Worm (Caenorhabditis elegans) whole organism, L2 larva: ENCODE results near the gene F47E1.2.

Experiments
- C34F6.9 ChIP-seq: fragments of 150-350 bp; optimal IDR thresholded peaks from 2 replicates; lab custom pipeline; 2014; ENCODE audit warnings: missing biosample characterization, missing genetic modification characterization
- F13H6.1 ChIP-seq: sonication (generic microtip); optimal IDR thresholded peaks from 2 replicates; lab custom pipeline; 2016; ENCODE audit warnings: missing genetic modification characterization, missing compliant biosample characterization
- R02D3.7 ChIP-seq: fragments of 150-350 bp; optimal IDR thresholded peaks from 2 replicates; lab custom pipeline; 2014; ENCODE audit warnings: missing biosample characterization, missing genetic modification characterization
- Y55F3AM.14 ChIP-seq: fragments of 200-800 bp; sonication (Bioruptor generic); optimal IDR thresholded peaks from 2 replicates; lab custom pipeline; 2018; ENCODE audit warnings: mild to moderate bottlenecking, missing genetic modification characterization, missing compliant biosample characterization
- ZK546.5 ChIP-seq: sonication (generic microtip); optimal IDR thresholded peaks from 2 replicates; lab custom pipeline; 2017; ENCODE audit warnings: missing biosample characterization, missing genetic modification characterization
- alr-1 ChIP-seq: fragments of 150-350 bp; optimal IDR thresholded peaks from 2 replicates; lab custom pipeline; 2014; ENCODE audit warnings: missing biosample characterization, missing genetic modification characterization
- ceh-16 ChIP-seq: fragments of 150-350 bp; optimal IDR thresholded peaks from 2 replicates; lab custom pipeline; 2014; ENCODE audit warnings: missing biosample characterization, missing genetic modification characterization
- ceh-82 ChIP-seq: fragments of 150-350 bp; optimal IDR thresholded peaks from 2 replicates; lab custom pipeline; 2014; ENCODE audit warnings: missing biosample characterization, missing genetic modification characterization
- crh-2 ChIP-seq: sonication (generic microtip); optimal IDR thresholded peaks from 2 replicates; lab custom pipeline; 2017; ENCODE audit warnings: missing biosample characterization, missing genetic modification characterization
- dmd-4 ChIP-seq: sonication (generic microtip); optimal IDR thresholded peaks from 2 replicates; lab custom pipeline; 2017; ENCODE audit warnings: missing biosample characterization, missing genetic modification characterization
- egl-27 ChIP-seq: sonication (generic microtip); optimal IDR thresholded peaks from 3 replicates; lab custom pipeline; 2017; ENCODE audit warnings: missing biosample characterization, missing genetic modification reagents, missing genetic modification characterization
- elt-1 ChIP-seq: fragments of 150-350 bp; optimal IDR thresholded peaks from 2 replicates; lab custom pipeline; 2014; ENCODE audit warnings: missing biosample characterization, missing genetic modification characterization
- elt-3 ChIP-seq: sonication (generic microtip); optimal IDR thresholded peaks from 2 replicates; lab custom pipeline; 2017; ENCODE audit warnings: missing biosample characterization, missing genetic modification characterization
- fos-1 ChIP-seq: fragments of 150-350 bp; optimal IDR thresholded peaks from 2 replicates; lab custom pipeline; 2014; ENCODE audit warnings: missing biosample characterization, missing genetic modification characterization
- gmeb-1 ChIP-seq: fragments of 150-350 bp; optimal IDR thresholded peaks from 2 replicates; lab custom pipeline; 2014; ENCODE audit warnings: missing biosample characterization, missing genetic modification characterization
- lin-11 ChIP-seq: fragments of 150-350 bp; sonication (generic microtip); optimal IDR thresholded peaks from 2 replicates; lab custom pipeline; 2014; ENCODE audit warnings: missing biosample characterization, missing genetic modification characterization, inconsistent platforms, mixed read lengths
- lin-39 ChIP-seq: fragments of 150-350 bp; optimal IDR thresholded peaks from 2 replicates; lab custom pipeline; 2014; ENCODE audit warnings: missing biosample characterization, missing genetic modification reagents, missing genetic modification characterization
- lsy-2 ChIP-seq, 2 experiments: fragments of 150-350 bp in 1 of 2; sonication (generic microtip) in 1 of 2; optimal IDR thresholded peaks; 2 replicates each; lab custom pipeline; 2014 to 2017; ENCODE audit warnings: missing biosample characterization in 2 of 2, missing genetic modification characterization in 2 of 2
- mdl-1 ChIP-seq, 2 experiments: fragments of 150-350 bp in 1 of 2; sonication (generic microtip) in 1 of 2; optimal IDR thresholded peaks; 2 replicates each; lab custom pipeline; 2017; ENCODE audit warnings: missing biosample characterization in 2 of 2, missing genetic modification characterization in 2 of 2
- nhr-10 ChIP-seq: sonication (generic microtip); optimal IDR thresholded peaks from 2 replicates; lab custom pipeline; 2017; ENCODE audit warnings: missing biosample characterization, missing genetic modification characterization
- nhr-12 ChIP-seq: fragments of 150-350 bp; optimal IDR thresholded peaks from 2 replicates; lab custom pipeline; 2014; ENCODE audit warnings: missing biosample characterization, missing genetic modification characterization
- nhr-129 ChIP-seq: fragments of 150-350 bp; optimal IDR thresholded peaks from 2 replicates; lab custom pipeline; 2014; ENCODE audit warnings: missing biosample characterization, missing genetic modification characterization
- nhr-21 ChIP-seq: fragments of 150-350 bp; optimal IDR thresholded peaks from 2 replicates; lab custom pipeline; 2014; ENCODE audit warnings: missing biosample characterization, missing genetic modification characterization
- nhr-23 ChIP-seq: fragments of 150-350 bp; optimal IDR thresholded peaks from 2 replicates; lab custom pipeline; 2014; ENCODE audit warnings: missing biosample characterization, missing genetic modification reagents, missing genetic modification characterization
- nhr-237 ChIP-seq: fragments of 150-350 bp; optimal IDR thresholded peaks from 2 replicates; lab custom pipeline; 2014; ENCODE audit warnings: missing biosample characterization, missing genetic modification characterization
- nhr-25 ChIP-seq: fragments of 150-350 bp; sonication (generic microtip); optimal IDR thresholded peaks from 3 replicates; lab custom pipeline; 2014; ENCODE audit warnings: missing biosample characterization, missing genetic modification characterization
- nhr-6 ChIP-seq: fragments of 150-350 bp; optimal IDR thresholded peaks from 2 replicates; lab custom pipeline; 2014; ENCODE audit warnings: missing biosample characterization, missing genetic modification characterization
- peb-1 ChIP-seq: fragments of 150-350 bp; optimal IDR thresholded peaks from 2 replicates; lab custom pipeline; 2014; ENCODE audit warnings: missing biosample characterization, missing genetic modification characterization
- skn-1 ChIP-seq: sonication (generic microtip); optimal IDR thresholded peaks from 2 replicates; lab custom pipeline; 2017; ENCODE audit warnings: missing biosample characterization, missing genetic modification characterization
- sma-3 ChIP-seq: sonication (generic microtip); optimal IDR thresholded peaks from 2 replicates; lab custom pipeline; 2016; ENCODE audit warnings: missing genetic modification reagents, missing genetic modification characterization, missing compliant biosample characterization
- sma-9 ChIP-seq, 2 experiments: fragments of 150-350 bp in 1 of 2; sonication (generic microtip) in 1 of 2; optimal IDR thresholded peaks; 2 replicates each; lab custom pipeline; 2014 to 2016; ENCODE audit warnings: missing genetic modification characterization in 2 of 2, mild to moderate bottlenecking in 1 of 2, missing biosample characterization in 1 of 2, missing compliant biosample characterization in 1 of 2, missing genetic modification reagents in 1 of 2, moderate library complexity in 1 of 2
- snpc-4 ChIP-seq: fragments of 150-350 bp; optimal IDR thresholded peaks from 2 replicates; lab custom pipeline; 2014; ENCODE audit warnings: missing biosample characterization, missing genetic modification characterization
- unc-55 ChIP-seq: fragments of 150-350 bp; sonication (generic microtip); optimal IDR thresholded peaks from 3 replicates; lab custom pipeline; 2014; ENCODE audit warnings: missing biosample characterization, missing genetic modification reagents, missing genetic modification characterization
- unc-62 ChIP-seq: fragments of 150-350 bp; optimal IDR thresholded peaks from 2 replicates; lab custom pipeline; 2014; ENCODE audit warnings: missing biosample characterization, missing genetic modification reagents, missing genetic modification characterization
- ztf-11 ChIP-seq: sonication (generic microtip); optimal IDR thresholded peaks from 2 replicates; lab custom pipeline; 2017; ENCODE audit warnings: missing biosample characterization, missing genetic modification characterization
- ztf-4 ChIP-seq: fragments of 150-350 bp; optimal IDR thresholded peaks from 2 replicates; lab custom pipeline; 2014; ENCODE audit warnings: missing biosample characterization, missing genetic modification characterization

F47E1.2 gene

DNA sequence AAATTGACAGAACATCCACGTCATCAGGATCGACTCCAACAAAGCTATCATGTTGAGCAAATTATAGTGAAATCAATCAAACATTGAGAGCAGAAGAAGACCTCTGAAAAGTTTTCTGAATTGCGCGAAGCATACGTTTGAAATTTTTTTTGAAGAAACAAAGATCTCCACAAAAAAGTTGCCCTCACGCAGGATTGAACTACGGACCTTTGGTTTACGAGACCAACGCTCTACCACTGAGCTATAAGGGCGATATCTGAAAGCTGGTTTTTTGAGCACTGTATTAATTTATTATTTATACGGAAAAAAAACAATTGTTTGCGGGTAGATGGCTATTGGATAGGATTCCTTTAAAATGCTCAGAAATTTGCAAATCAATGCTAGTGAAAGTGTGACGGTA lies 32.0 kb upstream of the F47E1.2 start:
- TF ChIP-seq unc-55 (GFP tag; lab: Kevin White, UChicago), result no peak
- no peak for TF ChIP-seq nhr-237 (tag; lab: Kevin White, UChicago)
- TF ChIP-seq dmd-4 (tag; lab: Kevin White, UChicago), result no peak

- no peak for TF ChIP-seq F13H6.1
- no peak for TF ChIP-seq nhr-12
- TF ChIP-seq lsy-2 (tag; optimal IDR thresholded peaks at IDR 0.05; lab: Kevin White, UChicago), result no peak
- no peak for TF ChIP-seq alr-1 (tag; lab: Kevin White, UChicago)
Observed at ce11 chrX:9027304-9027703, 30.1 kb upstream of the F47E1.2 start, which contains the start of gene T25B6.3. T25B6.3 (plus strand) TSS chrX:9027604.

- TF ChIP-seq lin-39 (tag; lab: Kevin White, UChicago), result no peak
- TF ChIP-seq lsy-2 (tag; optimal IDR thresholded peaks at IDR 0.05; lab: Kevin White, UChicago), result no peak
- no peak for TF ChIP-seq ztf-4
- no peak for TF ChIP-seq egl-27 (tag; lab: Kevin White, UChicago)
- TF ChIP-seq nhr-12, result no peak
- TF ChIP-seq snpc-4 (tag; lab: Kevin White, UChicago), result no peak
- TF ChIP-seq nhr-25 (tag; lab: Kevin White, UChicago), result peak; percentile 63
- peak; percentile 35 for TF ChIP-seq sma-3 (GFP tag; lab: Kevin White, UChicago)
Observed at ce11 chrX:9028909-9029520, 28.4 kb upstream of the F47E1.2 start, which contains the start of gene snf-12. snf-12 (plus strand) TSS chrX:9029470.

- TF ChIP-seq fos-1 (tag; lab: Kevin White, UChicago) (peak; percentile 86), nhr-21 (tag; lab: Kevin White, UChicago) (no peak)
Observed at ce11 chrX:9034310-9034709, 23.1 kb upstream of the F47E1.2 start, which contains the start of gene nep-22. nep-22 (plus strand) TSS chrX:9034554.

DNA sequence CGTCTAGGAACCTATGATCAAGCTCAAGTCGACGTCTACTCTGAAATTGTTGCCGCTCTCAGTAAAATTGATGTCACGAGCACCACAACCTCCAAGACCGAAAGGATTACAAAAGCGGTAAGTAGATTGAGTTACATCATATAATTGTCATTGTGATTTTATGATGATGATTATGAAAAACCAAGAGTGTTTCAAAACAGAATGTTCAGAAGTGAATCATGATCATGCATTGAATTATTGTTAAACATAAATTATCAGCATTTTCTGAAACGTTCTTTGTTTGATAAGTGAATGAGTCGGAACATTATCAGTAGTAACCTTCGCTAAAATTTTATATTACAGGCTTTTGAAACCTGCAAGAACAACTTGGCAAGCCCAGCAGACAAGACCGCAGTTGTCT lies 22.3 kb upstream of the F47E1.2 start:
- TF ChIP-seq lin-11 (no peak), ceh-16 (tag; lab: Kevin White, UChicago) (no peak), dmd-4 (tag; lab: Kevin White, UChicago) (no peak), nhr-12 (no peak), gmeb-1 (tag; lab: Kevin White, UChicago) (no peak), unc-62 (no peak), egl-27 (tag; lab: Kevin White, UChicago) (no peak), nhr-129 (peak; percentile 50), nhr-6 (no peak), elt-3 (tag; lab: Kevin White, UChicago) (no peak), fos-1 (tag; lab: Kevin White, UChicago) (peak; percentile 84), crh-2 (tag; lab: Kevin White, UChicago) (peak; percentile 40), elt-1 (tag; lab: Kevin White, UChicago) (no peak), ZK546.5 (tag; lab: Kevin White, UChicago) (no peak), mdl-1 (tag; optimal IDR thresholded peaks at IDR 0.05; lab: Kevin White, UChicago) (no peak), ztf-11 (no peak), skn-1 (peak; percentile 65), sma-3 (GFP tag; lab: Kevin White, UChicago) (no peak), nhr-25 (tag; lab: Kevin White, UChicago) (no peak), unc-55 (GFP tag; lab: Kevin White, UChicago) (no peak), Y55F3AM.14 (GFP tag; lab: Kevin White, UChicago) (no peak), peb-1 (no peak), F13H6.1 (no peak), C34F6.9 (tag; lab: Kevin White, UChicago) (no peak), nhr-10 (tag; lab: Kevin White, UChicago) (no peak), ceh-82 (tag; lab: Kevin White, UChicago) (no peak)

DNA sequence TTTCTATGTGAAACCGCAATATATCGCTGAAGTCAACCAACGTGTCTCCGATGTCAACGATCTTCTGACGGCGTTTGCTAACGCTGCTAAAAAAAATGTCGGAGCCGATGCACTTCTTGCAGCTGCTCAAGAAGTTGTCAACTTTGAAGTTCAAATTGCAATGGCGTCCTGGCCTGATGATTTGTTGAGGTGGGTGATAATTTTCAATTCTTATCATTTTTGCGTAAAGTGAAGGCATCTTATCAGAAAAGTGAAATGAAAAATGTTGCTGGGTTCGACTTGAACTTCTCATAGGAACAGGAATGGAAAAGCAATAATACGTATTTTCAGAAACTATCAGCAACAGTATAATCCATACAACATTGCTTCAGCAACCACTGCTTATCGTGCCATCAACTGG lies 21.2 kb upstream of the F47E1.2 start:
- no peak for TF ChIP-seq R02D3.7 (tag; lab: Kevin White, UChicago)
- TF ChIP-seq fos-1 (tag; lab: Kevin White, UChicago), result peak; percentile 72
- no peak for TF ChIP-seq nhr-23 (tag; lab: Kevin White, UChicago)
- peak; percentile 12 for TF ChIP-seq sma-9 (GFP tag; optimal IDR thresholded peaks at IDR 0.05; lab: Kevin White, UChicago)
- no peak for TF ChIP-seq sma-9 (tag; optimal IDR thresholded peaks at IDR 0.05; lab: Kevin White, UChicago)
